Worm (Caenorhabditis elegans) whole organism, L4 larva: ENCODE measurements around the gene tctn-1.
"Not testable (repeated sequence)": the region's sequence is repeated elsewhere in the genome, so short reads cannot be mapped to it uniquely, and the experiment has no call there.

Source experiments
- D1046.2 ChIP-seq: fragments of 200-800 bp; sonication (Bioruptor generic); IDR thresholded peaks from 2 replicates; pipeline ENCODE4 v1.3.6; 2022; ENCODE audit warnings: missing genetic modification characterization, missing compliant biosample characterization
- F10B5.3 ChIP-seq: sonication (generic microtip); optimal IDR thresholded peaks from 2 replicates; lab custom pipeline; 2016; ENCODE audit warnings: mild to moderate bottlenecking, missing genetic modification characterization, missing compliant biosample characterization
- F26F4.8 ChIP-seq: fragments of 200-800 bp; sonication (Bioruptor generic); conservative IDR thresholded peaks from 2 replicates; pipeline ENCODE4 v1.3.6; 2022; ENCODE audit warnings: missing genetic modification characterization, missing compliant biosample characterization
- F37D6.2 ChIP-seq: sonication (generic microtip); optimal IDR thresholded peaks from 2 replicates; lab custom pipeline; 2016; ENCODE audit warnings: mild to moderate bottlenecking, missing genetic modification characterization, missing compliant biosample characterization
- R02D3.7 ChIP-seq: fragments of 150-350 bp; sonication (generic microtip); optimal IDR thresholded peaks from 3 replicates; lab custom pipeline; 2014; ENCODE audit warnings: missing biosample characterization, missing genetic modification characterization
- T26A8.4 ChIP-seq: fragments of 200-800 bp; sonication (Bioruptor generic); IDR thresholded peaks from 2 replicates; pipeline ENCODE4 v1.3.6; 2022; ENCODE audit warnings: missing genetic modification characterization, missing compliant biosample characterization
- Y105C5A.15 ChIP-seq: fragments of 200-800 bp; sonication (Bioruptor generic); IDR thresholded peaks from 2 replicates; pipeline ENCODE4 v1.3.6; 2022; ENCODE audit warnings: missing genetic modification characterization, missing compliant biosample characterization
- Y75B8A.6 ChIP-seq: fragments of 200-800 bp; sonication (Bioruptor generic); IDR thresholded peaks from 2 replicates; pipeline ENCODE4 v1.3.6; 2022; ENCODE audit warnings: missing genetic modification reagents, missing genetic modification characterization, missing compliant biosample characterization
- ZK546.5 ChIP-seq, 2 experiments: sonication (generic microtip); optimal IDR thresholded peaks; 2 replicates each; lab custom pipeline; 2017; ENCODE audit warnings: missing biosample characterization in 2 of 2, missing genetic modification characterization in 2 of 2
- ceh-32 ChIP-seq: sonication (generic microtip); optimal IDR thresholded peaks from 2 replicates; lab custom pipeline; 2016; ENCODE audit warnings: mild to moderate bottlenecking, missing genetic modification characterization, missing compliant biosample characterization; ENCODE audit not compliant: poor library complexity
- ctbp-1 ChIP-seq: fragments of 200-800 bp; sonication (Bioruptor generic); IDR thresholded peaks from 2 replicates; pipeline ENCODE4 v1.3.6; 2022; ENCODE audit warnings: missing genetic modification reagents, missing genetic modification characterization, missing compliant biosample characterization
- daf-16 ChIP-seq, 3 experiments: sonication (generic microtip); optimal IDR thresholded peaks; 2 replicates each; lab custom pipeline; 2016 to 2017; ENCODE audit warnings: missing genetic modification characterization in 3 of 3, missing genetic modification reagents in 3 of 3, mild to moderate bottlenecking in 2 of 3, missing compliant biosample characterization in 2 of 3, missing biosample characterization in 1 of 3, moderate library complexity in 1 of 3
- daf-19 ChIP-seq: fragments of 200-800 bp; sonication (Bioruptor generic); conservative IDR thresholded peaks from 2 replicates; pipeline ENCODE4 v1.3.6; 2022; ENCODE audit warnings: missing genetic modification characterization, missing compliant biosample characterization
- dmd-6 ChIP-seq: fragments of 200-800 bp; sonication (Bioruptor generic); IDR thresholded peaks from 2 replicates; pipeline ENCODE4 v1.3.6; 2022; ENCODE audit warnings: missing genetic modification reagents, missing genetic modification characterization, missing compliant biosample characterization
- dmd-8 ChIP-seq: fragments of 200-800 bp; sonication (Bioruptor generic); IDR thresholded peaks from 2 replicates; pipeline ENCODE4 v1.3.6; 2022; ENCODE audit warnings: missing genetic modification characterization, missing compliant biosample characterization
- hmg-1.1 ChIP-seq: fragments of 200-800 bp; sonication (Bioruptor generic); IDR thresholded peaks from 2 replicates; pipeline ENCODE4 v1.3.6; 2022; ENCODE audit warnings: missing genetic modification reagents, missing genetic modification characterization, missing compliant biosample characterization
- lim-7 ChIP-seq: fragments of 200-800 bp; sonication (Bioruptor generic); IDR thresholded peaks from 2 replicates; pipeline ENCODE4 v1.3.6; 2022; ENCODE audit warnings: missing genetic modification characterization, missing compliant biosample characterization
- lin-1 ChIP-seq: fragments of 200-800 bp; sonication (Bioruptor generic); IDR thresholded peaks from 2 replicates; pipeline ENCODE4 v1.3.6; 2022; ENCODE audit warnings: missing genetic modification reagents, missing genetic modification characterization, missing compliant biosample characterization
- lin-38 ChIP-seq: fragments of 200-800 bp; sonication (Bioruptor generic); IDR thresholded peaks from 2 replicates; pipeline ENCODE4 v1.3.6; 2022; ENCODE audit warnings: missing genetic modification reagents, missing genetic modification characterization, missing compliant biosample characterization
- lir-3 ChIP-seq: sonication (generic microtip); optimal IDR thresholded peaks from 2 replicates; lab custom pipeline; 2016; ENCODE audit warnings: mild to moderate bottlenecking, missing genetic modification characterization, missing compliant biosample characterization
- lsy-2 ChIP-seq, 2 experiments: fragments of 150-350 bp in 1 of 2; sonication (generic microtip) in 1 of 2; optimal IDR thresholded peaks; 2 replicates each; lab custom pipeline; 2014 to 2017; ENCODE audit warnings: missing biosample characterization in 2 of 2, missing genetic modification characterization in 2 of 2
- madf-5 ChIP-seq, 2 experiments: fragments of 200-800 bp; sonication (Bioruptor generic); IDR thresholded peaks; 2 replicates each; pipeline ENCODE4 v1.3.6; 2022; ENCODE audit warnings: missing compliant biosample characterization in 2 of 2, missing genetic modification characterization in 2 of 2
- madf-9 ChIP-seq: fragments of 200-800 bp; sonication (Bioruptor generic); conservative IDR thresholded peaks from 2 replicates; pipeline ENCODE4 v1.3.6; 2022; ENCODE audit warnings: missing genetic modification reagents, missing genetic modification characterization, missing compliant biosample characterization
- mdt-29 ChIP-seq: fragments of 200-800 bp; sonication (Bioruptor generic); IDR thresholded peaks from 2 replicates; pipeline ENCODE4 v1.3.6; 2022; ENCODE audit warnings: missing genetic modification reagents, missing genetic modification characterization, missing compliant biosample characterization
- mes-2 ChIP-seq: sonication (generic microtip); optimal IDR thresholded peaks from 2 replicates; lab custom pipeline; 2016; ENCODE audit warnings: missing genotype, mild to moderate bottlenecking, missing genetic modification characterization, missing compliant biosample characterization; ENCODE audit not compliant: poor library complexity, severe bottlenecking
- mxl-2 ChIP-seq: fragments of 200-800 bp; sonication (Bioruptor generic); conservative IDR thresholded peaks from 2 replicates; pipeline ENCODE4 v1.3.6; 2022; ENCODE audit warnings: missing genetic modification reagents, missing genetic modification characterization, missing compliant biosample characterization
- nhr-11 ChIP-seq: fragments of 150-350 bp; optimal IDR thresholded peaks from 2 replicates; lab custom pipeline; 2014; ENCODE audit warnings: missing biosample characterization, missing genetic modification characterization
- nhr-237 ChIP-seq: sonication (generic microtip); optimal IDR thresholded peaks from 2 replicates; lab custom pipeline; 2017; ENCODE audit warnings: missing biosample characterization, missing genetic modification characterization
- nhr-25 ChIP-seq: sonication (generic microtip); optimal IDR thresholded peaks from 2 replicates; lab custom pipeline; 2017; ENCODE audit warnings: missing genetic modification characterization, mild to moderate bottlenecking, missing compliant biosample characterization, antibody characterized with exemption, moderate library complexity, borderline replicate concordance; ENCODE audit not compliant: insufficient read depth
- nhr-41 ChIP-seq: fragments of 200-800 bp; sonication (Bioruptor generic); IDR thresholded peaks from 2 replicates; pipeline ENCODE4 v1.3.6; 2022; ENCODE audit warnings: missing genetic modification reagents, missing genetic modification characterization, missing compliant biosample characterization
- nhr-48 ChIP-seq: sonication (generic microtip); optimal IDR thresholded peaks from 2 replicates; lab custom pipeline; 2016; ENCODE audit warnings: mild to moderate bottlenecking, missing genetic modification characterization, missing compliant biosample characterization
- nhr-6 ChIP-seq: fragments of 150-350 bp; optimal IDR thresholded peaks from 2 replicates; lab custom pipeline; 2014; ENCODE audit warnings: missing biosample characterization, missing genetic modification characterization
- nhr-77 ChIP-seq: fragments of 150-350 bp; optimal IDR thresholded peaks from 2 replicates; lab custom pipeline; 2014; ENCODE audit warnings: missing biosample characterization, missing genetic modification characterization
- php-3 ChIP-seq: fragments of 200-800 bp; sonication (Bioruptor generic); IDR thresholded peaks from 2 replicates; pipeline ENCODE4 v1.3.6; 2022; ENCODE audit warnings: missing genetic modification reagents, missing genetic modification characterization, missing compliant biosample characterization
- pqm-1 ChIP-seq: sonication (generic microtip); optimal IDR thresholded peaks from 2 replicates; lab custom pipeline; 2017; ENCODE audit warnings: missing biosample characterization, missing genetic modification characterization
- rbr-2 ChIP-seq: sonication (generic microtip); optimal IDR thresholded peaks from 2 replicates; lab custom pipeline; 2016; ENCODE audit warnings: missing genotype, missing genetic modification characterization, missing compliant biosample characterization
- sdz-12 ChIP-seq: fragments of 200-800 bp; sonication (Bioruptor generic); optimal IDR thresholded peaks from 2 replicates; lab custom pipeline; 2018; ENCODE audit warnings: mild to moderate bottlenecking, missing genetic modification characterization, missing compliant biosample characterization
- set-16 ChIP-seq: fragments of 200-800 bp; sonication (Bioruptor generic); IDR thresholded peaks from 2 replicates; pipeline ENCODE4 v1.3.6; 2022; ENCODE audit warnings: missing genetic modification reagents, missing genetic modification characterization, missing compliant biosample characterization
- spr-1 ChIP-seq: sonication (generic microtip); optimal IDR thresholded peaks from 2 replicates; lab custom pipeline; 2016; ENCODE audit warnings: mild to moderate bottlenecking, missing genetic modification characterization, missing compliant biosample characterization
- spr-3 ChIP-seq: fragments of 200-800 bp; sonication (Bioruptor generic); optimal IDR thresholded peaks from 2 replicates; lab custom pipeline; 2018; ENCODE audit warnings: mild to moderate bottlenecking, missing genetic modification characterization, missing compliant biosample characterization
- tag-97 ChIP-seq: fragments of 200-800 bp; sonication (Bioruptor generic); IDR thresholded peaks from 2 replicates; pipeline ENCODE4 v1.3.6; 2022; ENCODE audit warnings: missing genetic modification characterization, missing compliant biosample characterization
- unc-130 ChIP-seq: sonication (generic microtip); optimal IDR thresholded peaks from 2 replicates; lab custom pipeline; 2016; ENCODE audit warnings: missing genetic modification reagents, missing genetic modification characterization, missing compliant biosample characterization
- unc-62 ChIP-seq, 3 experiments: fragments of 150-350 bp in 1 of 3; sonication (generic microtip); optimal IDR thresholded peaks in 2 of 3; peaks in 1 of 3; 1 replicate in 1 of 3; 2 replicates in 2 of 3; lab custom pipeline; 2014 to 2017; ENCODE audit warnings: missing biosample characterization in 3 of 3, missing genetic modification characterization in 3 of 3, missing genetic modification reagents in 3 of 3, missing genotype in 1 of 3
- vab-7 ChIP-seq: fragments of 200-800 bp; sonication (Bioruptor generic); IDR thresholded peaks from 2 replicates; pipeline ENCODE4 v1.3.6; 2022; ENCODE audit warnings: missing genetic modification reagents, missing genetic modification characterization, missing compliant biosample characterization
- zfp-3 ChIP-seq: fragments of 200-800 bp; sonication (Bioruptor generic); conservative IDR thresholded peaks from 2 replicates; pipeline ENCODE4 v1.3.6; 2022; ENCODE audit warnings: missing genetic modification reagents, missing genetic modification characterization, missing compliant biosample characterization
- zip-11 ChIP-seq: fragments of 200-800 bp; sonication (Bioruptor generic); IDR thresholded peaks from 2 replicates; pipeline ENCODE4 v1.3.6; 2022; ENCODE audit warnings: missing genetic modification characterization, missing compliant biosample characterization
- zip-2 ChIP-seq: fragments of 150-350 bp; optimal IDR thresholded peaks from 2 replicates; lab custom pipeline; 2014; ENCODE audit warnings: missing biosample characterization, missing genetic modification characterization

Gene tctn-1

DNA sequence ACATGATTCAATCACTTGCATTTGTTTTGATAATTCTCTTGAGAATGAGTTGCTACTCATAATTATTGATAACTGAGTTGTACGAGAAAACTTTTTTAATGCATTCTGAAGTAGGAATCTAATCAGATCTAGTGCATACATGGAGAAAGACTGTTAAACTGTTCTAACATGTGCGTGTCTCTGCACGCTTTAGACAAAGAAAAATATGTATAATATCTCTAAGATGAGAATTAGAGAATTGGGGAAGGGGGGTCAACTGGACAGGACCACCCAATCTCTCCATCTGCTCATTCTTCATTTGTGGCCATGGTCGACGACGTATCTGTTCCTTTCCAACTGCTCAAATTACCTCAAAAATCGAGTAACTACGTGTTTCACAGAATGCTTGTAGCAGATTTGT, 10.4 kb downstream of the tctn-1 start, which contains the start of gene fbxb-78:
Gene fbxb-78 (plus strand): TSS at position 301 of the 400 bp plus-strand sequence.
- TF ChIP-seq F10B5.3 (tag; lab: Kevin White, UChicago) (no peak), tag-97 (GFP tag; lab: Robert Waterston, UW) (no peak), ctbp-1 (GFP tag; lab: Robert Waterston, UW) (no peak), nhr-6 (tag; lab: Kevin White, UChicago) (no peak), T26A8.4 (no peak), set-16 (GFP tag; lab: Robert Waterston, UW) (no peak), nhr-25 (no peak), lim-7 (GFP tag; lab: Robert Waterston, UW) (no peak), pqm-1 (tag; lab: Kevin White, UChicago) (no peak), lsy-2 (tag; optimal IDR thresholded peaks at IDR 0.05; lab: Kevin White, UChicago) (no peak), zfp-3 (GFP tag; lab: Robert Waterston, UW) (no peak), R02D3.7 (tag; lab: Kevin White, UChicago) (no peak), unc-130 (GFP tag; lab: Kevin White, UChicago) (no peak)

DNA sequence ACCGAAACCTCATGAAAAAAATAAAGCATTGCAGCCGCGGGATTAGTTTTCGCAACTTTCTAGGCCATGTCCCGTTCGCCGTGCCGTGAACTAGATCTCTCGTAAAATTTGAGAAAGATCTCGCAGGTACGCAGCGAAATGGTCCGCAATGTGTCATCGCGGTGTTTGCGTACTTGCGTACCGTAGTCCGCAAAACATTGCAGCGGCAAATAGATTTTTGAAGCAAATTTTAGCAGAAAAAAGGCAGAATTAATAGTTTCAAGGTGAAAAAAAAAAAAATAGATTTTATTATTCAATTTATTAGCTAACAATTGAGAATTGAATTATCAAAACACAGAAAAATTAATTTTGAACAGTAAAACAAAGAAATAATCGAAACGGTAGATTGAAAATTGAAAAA, 19.7 kb downstream of the tctn-1 start:
- TF ChIP-seq zip-11 (GFP tag; lab: Robert Waterston, UW) (peak; percentile 72; the same call in 1 of the 2 replicates), ZK546.5 (tag; optimal IDR thresholded peaks at IDR 0.05; lab: Kevin White, UChicago) (peak in 1 of 2 experiments; percentile 71), rbr-2 (tag; lab: Kevin White, UChicago) (peak; percentile 98), unc-62 (GFP tag; optimal IDR thresholded peaks at IDR 0.05 in 1 of 2; lab: Kevin White, UChicago) (peak in 1 of 2 experiments; percentile 84), nhr-11 (peak; percentile 72), dmd-8 (peak; percentile 82; the same call in 1 of the 2 replicates), lin-1 (GFP tag; lab: Robert Waterston, UW) (peak; percentile 98), hmg-1.1 (GFP tag; lab: Robert Waterston, UW) (peak; percentile 99), vab-7 (peak; percentile 100), madf-9 (GFP tag; lab: Robert Waterston, UW) (peak; percentile 100), nhr-48 (tag; lab: Kevin White, UChicago) (peak; percentile 84), daf-16 (GFP tag; optimal IDR thresholded peaks at IDR 0.05; lab: Kevin White, UChicago) (peak; percentile 31 to 83), F37D6.2 (tag; lab: Kevin White, UChicago) (peak; percentile 94), mxl-2 (GFP tag; lab: Robert Waterston, UW) (peak; percentile 95), spr-3 (GFP tag; lab: Kevin White, UChicago) (peak; percentile 70), madf-5 (GFP tag; IDR thresholded peaks at IDR 0.05; lab: Robert Waterston, UW) (peak; percentile 93 to 100), mdt-29 (GFP tag; lab: Robert Waterston, UW) (peak; percentile 98), spr-1 (tag; lab: Kevin White, UChicago) (peak; percentile 88), nhr-77 (tag; lab: Kevin White, UChicago) (peak; percentile 71), php-3 (peak; percentile 100), F26F4.8 (GFP tag; lab: Robert Waterston, UW) (0 out of 2 replicates have a peak, but pooled peaks have one; percentile 33), ctbp-1 (GFP tag; lab: Robert Waterston, UW) (peak; percentile 99), daf-19 (peak; percentile 100), Y105C5A.15 (GFP tag; lab: Robert Waterston, UW) (peak; percentile 70; the same call in 1 of the 2 replicates), T26A8.4 (peak; percentile 99), lir-3 (peak; percentile 60), D1046.2 (GFP tag; lab: Robert Waterston, UW) (peak; percentile 99), tag-97 (GFP tag; lab: Robert Waterston, UW) (peak; percentile 98), zfp-3 (GFP tag; lab: Robert Waterston, UW) (peak; percentile 100), zip-2 (tag; lab: Kevin White, UChicago) (peak; percentile 29), Y75B8A.6 (GFP tag; lab: Robert Waterston, UW) (peak; percentile 99), mes-2 (peak; percentile 92), lsy-2 (tag; optimal IDR thresholded peaks at IDR 0.05; lab: Kevin White, UChicago) (peak; percentile 97 to 98), lin-38 (GFP tag; lab: Robert Waterston, UW) (peak; percentile 100), nhr-41 (GFP tag; lab: Robert Waterston, UW) (peak; percentile 95), dmd-6 (GFP tag; lab: Robert Waterston, UW) (peak; percentile 100), ceh-32 (tag; lab: Kevin White, UChicago) (peak; percentile 34), nhr-237 (tag; lab: Kevin White, UChicago) (peak; percentile 55), sdz-12 (GFP tag; lab: Kevin White, UChicago) (peak; percentile 1)
- not testable (repeated sequence) for TF ChIP-seq unc-62, daf-16 (tag; optimal IDR thresholded peaks at IDR 0.05; lab: Kevin White, UChicago)
